Fruit fly (Drosophila melanogaster) whole organism, prepupa: ENCODE results near the gene Crtc.

Experiments used
- Blimp-1 ChIP-seq: fragments of 200-800 bp; sonication (Bioruptor generic); optimal IDR thresholded peaks from 3 replicates; lab custom pipeline; 2017; ENCODE audit warnings: missing biosample characterization, missing genetic modification characterization, mild to moderate bottlenecking, moderate library complexity, missing genetic modification reagents
- CG10631 ChIP-seq: fragments of 200-800 bp; sonication (Bioruptor generic); optimal IDR thresholded peaks from 2 replicates; lab custom pipeline; 2016; ENCODE audit warnings: missing biosample characterization, missing genetic modification characterization
- CG10669 ChIP-seq: fragments of 200-800 bp; sonication (Bioruptor generic); optimal IDR thresholded peaks from 3 replicates; lab custom pipeline; 2018; ENCODE audit warnings: missing biosample characterization, mild to moderate bottlenecking, missing genetic modification characterization, moderate library complexity
- CG11294 ChIP-seq: fragments of 200-800 bp; sonication (Bioruptor generic); IDR thresholded peaks from 2 replicates; pipeline ENCODE4 v1.3.6; 2022; ENCODE audit warnings: missing biosample characterization, missing genetic modification characterization
- CG11762 ChIP-seq: fragments of 200-800 bp; sonication (Bioruptor generic); optimal IDR thresholded peaks from 3 replicates; lab custom pipeline; 2016; ENCODE audit warnings: missing biosample characterization, missing genetic modification characterization; ENCODE audit not compliant: insufficient read depth
- CG11902 ChIP-seq: fragments of 200-800 bp; sonication (Bioruptor generic); optimal IDR thresholded peaks from 3 replicates; lab custom pipeline; 2016; ENCODE audit warnings: missing biosample characterization, missing genetic modification characterization
- CG15336 ChIP-seq: fragments of 200-800 bp; sonication (Bioruptor generic); IDR thresholded peaks from 2 replicates; pipeline ENCODE4 v1.3.6; 2022; ENCODE audit warnings: missing biosample characterization, missing genetic modification characterization
- CG1621 ChIP-seq: fragments of 200-800 bp; sonication (Bioruptor generic); optimal IDR thresholded peaks from 3 replicates; lab custom pipeline; 2018; ENCODE audit warnings: missing biosample characterization, mild to moderate bottlenecking, missing genetic modification characterization
- CG16779 ChIP-seq: fragments of 200-800 bp; sonication (Bioruptor generic); optimal IDR thresholded peaks from 3 replicates; lab custom pipeline; 2017; ENCODE audit warnings: missing biosample characterization, mild to moderate bottlenecking, missing genetic modification characterization
- CG3032 ChIP-seq: fragments of 200-800 bp; optimal IDR thresholded peaks from 2 replicates; lab custom pipeline; 2019; ENCODE audit warnings: missing biosample characterization, mild to moderate bottlenecking, missing genetic modification characterization, moderate library complexity
- CG31627 ChIP-seq: fragments of 200-800 bp; sonication (Bioruptor generic); optimal IDR thresholded peaks from 3 replicates; lab custom pipeline; 2016; ENCODE audit warnings: missing biosample characterization, missing genetic modification characterization
- CG32006 ChIP-seq: fragments of 200-800 bp; sonication (Bioruptor generic); optimal IDR thresholded peaks from 3 replicates; lab custom pipeline; 2017; ENCODE audit warnings: missing biosample characterization, mild to moderate bottlenecking, missing genetic modification characterization
- CG34406 ChIP-seq: fragments of 200-800 bp; sonication (Bioruptor generic); optimal IDR thresholded peaks from 3 replicates; lab custom pipeline; 2016; ENCODE audit warnings: missing biosample characterization, missing genetic modification characterization
- CG6163 ChIP-seq: fragments of 200-800 bp; sonication (Bioruptor generic); IDR thresholded peaks from 3 replicates; pipeline ENCODE4 v1.3.6; 2022; ENCODE audit warnings: missing biosample characterization, missing genetic modification characterization
- CG6276 ChIP-seq: fragments of 200-800 bp; sonication (Bioruptor generic); optimal IDR thresholded peaks from 2 replicates; lab custom pipeline; 2017; ENCODE audit warnings: missing biosample characterization, mild to moderate bottlenecking, missing genetic modification characterization
- CG6792 ChIP-seq: fragments of 200-800 bp; sonication (Bioruptor generic); optimal IDR thresholded peaks from 3 replicates; lab custom pipeline; 2016; ENCODE audit warnings: missing biosample characterization, missing genetic modification characterization
- CG6808 ChIP-seq: fragments of 200-800 bp; sonication (Bioruptor generic); optimal IDR thresholded peaks from 3 replicates; lab custom pipeline; 2017; ENCODE audit warnings: missing biosample characterization, missing genetic modification characterization, mild to moderate bottlenecking, moderate library complexity, missing genetic modification reagents
- CG6854 ChIP-seq: fragments of 200-800 bp; sonication (Bioruptor generic); optimal IDR thresholded peaks from 2 replicates; lab custom pipeline; 2017; ENCODE audit warnings: missing biosample characterization, mild to moderate bottlenecking, missing genetic modification characterization
- CG7368 ChIP-seq: fragments of 200-800 bp; sonication (Bioruptor generic); optimal IDR thresholded peaks from 3 replicates; lab custom pipeline; 2016; ENCODE audit warnings: missing biosample characterization, missing genetic modification characterization
- CG8119 ChIP-seq: fragments of 200-800 bp; sonication (Bioruptor generic); IDR thresholded peaks from 3 replicates; pipeline ENCODE4 v1.3.6; 2022; ENCODE audit warnings: missing biosample characterization, missing genetic modification characterization
- CG8632 ChIP-seq: fragments of 200-800 bp; sonication (Bioruptor generic); optimal IDR thresholded peaks from 3 replicates; lab custom pipeline; 2016; ENCODE audit warnings: missing biosample characterization, missing genetic modification characterization
- CG9139 ChIP-seq: fragments of 200-800 bp; sonication (Bioruptor generic); optimal IDR thresholded peaks from 3 replicates; lab custom pipeline; 2017; ENCODE audit warnings: missing biosample characterization, mild to moderate bottlenecking, missing genetic modification characterization
- Eip75B ChIP-seq: fragments of 200-800 bp; sonication (Bioruptor generic); optimal IDR thresholded peaks from 3 replicates; lab custom pipeline; 2016; ENCODE audit warnings: missing biosample characterization, missing genetic modification characterization
- Eip93F ChIP-seq: fragments of 200-800 bp; sonication (Bioruptor generic); optimal IDR thresholded peaks from 2 replicates; lab custom pipeline; 2016; ENCODE audit warnings: missing biosample characterization, mild to moderate bottlenecking, missing genetic modification characterization
- Ets21C ChIP-seq: fragments of 200-800 bp; sonication (Bioruptor generic); optimal IDR thresholded peaks from 3 replicates; lab custom pipeline; 2016; ENCODE audit warnings: missing biosample characterization, missing genetic modification characterization
- Hr39 ChIP-seq: fragments of 200-800 bp; sonication (Bioruptor generic); optimal IDR thresholded peaks from 2 replicates; lab custom pipeline; 2016; ENCODE audit warnings: missing biosample characterization, missing genetic modification characterization
- Hr4 ChIP-seq: fragments of 200-800 bp; sonication (Bioruptor generic); optimal IDR thresholded peaks from 3 replicates; lab custom pipeline; 2016; ENCODE audit warnings: missing biosample characterization, missing genetic modification characterization
- OdsH ChIP-seq: fragments of 200-800 bp; sonication (Bioruptor generic); optimal IDR thresholded peaks from 3 replicates; lab custom pipeline; 2016; ENCODE audit warnings: missing biosample characterization, missing genetic modification characterization
- Sox102F ChIP-seq: fragments of 200-800 bp; sonication (Bioruptor generic); optimal IDR thresholded peaks from 2 replicates; lab custom pipeline; 2016; ENCODE audit warnings: missing biosample characterization, mild to moderate bottlenecking, missing genetic modification characterization
- Sox14 ChIP-seq: fragments of 200-800 bp; sonication (Bioruptor generic); optimal IDR thresholded peaks from 3 replicates; lab custom pipeline; 2016; ENCODE audit warnings: missing biosample characterization, missing genetic modification characterization
- Sox15 ChIP-seq: fragments of 200-800 bp; sonication (Bioruptor generic); optimal IDR thresholded peaks from 3 replicates; lab custom pipeline; 2016; ENCODE audit warnings: missing biosample characterization, missing genetic modification characterization
- achi ChIP-seq: fragments of 200-800 bp; sonication (Bioruptor generic); optimal IDR thresholded peaks from 3 replicates; lab custom pipeline; 2016; ENCODE audit warnings: missing biosample characterization, missing genetic modification characterization
- acj6 ChIP-seq: fragments of 200-800 bp; sonication (Bioruptor generic); optimal IDR thresholded peaks from 3 replicates; lab custom pipeline; 2016; ENCODE audit warnings: missing biosample characterization, missing genetic modification characterization
- cyc ChIP-seq: fragments of 200-800 bp; sonication (Bioruptor generic); optimal IDR thresholded peaks from 3 replicates; lab custom pipeline; 2016; ENCODE audit warnings: missing biosample characterization, missing genetic modification characterization
- dac ChIP-seq: fragments of 200-800 bp; sonication (Bioruptor generic); optimal IDR thresholded peaks from 2 replicates; lab custom pipeline; 2017; ENCODE audit warnings: missing biosample characterization, mild to moderate bottlenecking, missing genetic modification characterization
- dsx ChIP-seq: fragments of 200-800 bp; optimal IDR thresholded peaks from 3 replicates; lab custom pipeline; 2019; ENCODE audit warnings: missing biosample characterization, mild to moderate bottlenecking, missing genetic modification characterization, moderate library complexity; ENCODE audit not compliant: poor library complexity, severe bottlenecking
- eg ChIP-seq: fragments of 200-800 bp; sonication (Bioruptor generic); IDR thresholded peaks from 3 replicates; pipeline ENCODE4 v1.3.6; 2022; ENCODE audit warnings: missing biosample characterization, missing genetic modification characterization
- esn ChIP-seq: fragments of 200-800 bp; sonication (Bioruptor generic); optimal IDR thresholded peaks from 2 replicates; lab custom pipeline; 2016; ENCODE audit warnings: missing biosample characterization, mild to moderate bottlenecking, missing genetic modification characterization, moderate library complexity
- fd85E ChIP-seq: fragments of 200-800 bp; sonication (Bioruptor generic); optimal IDR thresholded peaks from 3 replicates; lab custom pipeline; 2016; ENCODE audit warnings: missing biosample characterization, missing genetic modification characterization
- lz ChIP-seq: fragments of 200-800 bp; sonication (Bioruptor generic); optimal IDR thresholded peaks from 3 replicates; lab custom pipeline; 2016; ENCODE audit warnings: missing biosample characterization, missing genetic modification characterization
- net ChIP-seq: fragments of 200-800 bp; sonication (Bioruptor generic); optimal IDR thresholded peaks from 3 replicates; lab custom pipeline; 2016; ENCODE audit warnings: missing biosample characterization, missing genetic modification characterization
- salr ChIP-seq, 2 experiments: fragments of 200-800 bp; sonication (Bioruptor generic); optimal IDR thresholded peaks; 3 replicates each; lab custom pipeline; 2016 to 2018; ENCODE audit warnings: missing biosample characterization in 2 of 2, missing genetic modification characterization in 2 of 2, mild to moderate bottlenecking in 1 of 2
- spab ChIP-seq: fragments of 200-800 bp; sonication (Bioruptor generic); optimal IDR thresholded peaks from 2 replicates; lab custom pipeline; 2017; ENCODE audit warnings: missing biosample characterization, mild to moderate bottlenecking, missing genetic modification characterization, missing genetic modification reagents
- ss ChIP-seq, 2 experiments: fragments of 200-800 bp; sonication (Bioruptor generic); optimal IDR thresholded peaks; 2 replicates in 1 of 2; 3 replicates in 1 of 2; lab custom pipeline; 2017 to 2018; ENCODE audit warnings: mild to moderate bottlenecking in 2 of 2, missing biosample characterization in 2 of 2, missing genetic modification characterization in 2 of 2, moderate library complexity in 1 of 2
- svp ChIP-seq: fragments of 200-800 bp; sonication (Bioruptor generic); peaks from one replicate; lab custom pipeline; 2016; ENCODE audit warnings: missing biosample characterization, missing genetic modification characterization
- topi ChIP-seq: fragments of 200-800 bp; sonication (Bioruptor generic); optimal IDR thresholded peaks from 3 replicates; lab custom pipeline; 2016; ENCODE audit warnings: missing biosample characterization, missing genetic modification characterization
- vri ChIP-seq: fragments of 200-800 bp; sonication (Bioruptor generic); optimal IDR thresholded peaks from 3 replicates; lab custom pipeline; 2016; ENCODE audit warnings: missing biosample characterization, mild to moderate bottlenecking, missing genetic modification characterization

The Crtc gene

DNA sequence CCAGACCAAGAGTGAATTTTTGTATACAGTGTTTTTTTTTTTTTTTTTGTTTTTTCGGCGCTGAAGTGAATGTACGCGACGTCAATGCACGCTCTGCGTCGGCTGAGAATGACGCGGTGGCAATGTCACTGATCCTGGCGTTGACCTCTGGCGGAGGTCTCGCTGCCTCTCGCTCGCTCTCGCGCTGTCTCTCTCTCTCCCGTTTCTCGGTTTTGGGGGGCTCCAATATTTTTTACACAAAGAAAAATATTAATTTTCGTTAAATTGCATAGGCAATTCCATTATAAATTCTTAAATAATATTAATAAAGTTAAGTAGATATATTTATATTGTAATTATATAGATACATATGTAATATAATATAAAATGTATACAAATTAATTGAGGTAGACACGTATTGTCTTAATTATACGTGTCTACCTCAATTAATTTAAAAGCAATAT, 55.7 kb downstream of the Crtc start:
- no peak for TF ChIP-seq Ets21C (GFP tag; lab: Kevin White, UChicago)
- no peak for TF ChIP-seq Blimp-1
- TF ChIP-seq CG16779 (tag; lab: Kevin White, UChicago), result no peak
- no peak for TF ChIP-seq CG11762 (GFP tag; lab: Kevin White, UChicago)
- TF ChIP-seq Hr4 (GFP tag; lab: Kevin White, UChicago), result no peak
- TF ChIP-seq eg (GFP tag; lab: Robert Waterston, UW), result no peak
- peak; percentile 35 for TF ChIP-seq CG34406 (GFP tag; lab: Kevin White, UChicago)
- no peak for TF ChIP-seq CG6276
- TF ChIP-seq vri (GFP tag; lab: Kevin White, UChicago), result no peak
- no peak for TF ChIP-seq topi (GFP tag; lab: Kevin White, UChicago)
- TF ChIP-seq CG11902 (GFP tag; lab: Kevin White, UChicago), result no peak
- TF ChIP-seq lz (GFP tag; lab: Kevin White, UChicago), result no peak
- TF ChIP-seq CG10669, result no peak
- peak; percentile 97 for TF ChIP-seq svp (GFP tag; lab: Kevin White, UChicago)
- TF ChIP-seq cyc (GFP tag; lab: Kevin White, UChicago), result no peak
- TF ChIP-seq CG31627 (GFP tag; lab: Kevin White, UChicago), result no peak
- TF ChIP-seq CG7368 (GFP tag; lab: Kevin White, UChicago), result no peak
- TF ChIP-seq achi (GFP tag; lab: Kevin White, UChicago), result no peak
- TF ChIP-seq dsx (GFP tag; lab: Kevin White, UChicago), result no peak
- no peak for TF ChIP-seq Sox14 (GFP tag; lab: Kevin White, UChicago)
- no peak for TF ChIP-seq dac (GFP tag; lab: Kevin White, UChicago)
- no peak for TF ChIP-seq CG10631 (GFP tag; lab: Kevin White, UChicago)
- peak; percentile 1 for TF ChIP-seq esn (GFP tag; lab: Kevin White, UChicago)
- no peak for TF ChIP-seq CG9139 (GFP tag; lab: Kevin White, UChicago)
- no peak for TF ChIP-seq ss (GFP tag; optimal IDR thresholded peaks at IDR 0.05; lab: Kevin White, UChicago)
- no peak for TF ChIP-seq Hr39 (GFP tag; lab: Kevin White, UChicago)
- no peak for TF ChIP-seq CG15336 (GFP tag; lab: Robert Waterston, UW)

DNA sequence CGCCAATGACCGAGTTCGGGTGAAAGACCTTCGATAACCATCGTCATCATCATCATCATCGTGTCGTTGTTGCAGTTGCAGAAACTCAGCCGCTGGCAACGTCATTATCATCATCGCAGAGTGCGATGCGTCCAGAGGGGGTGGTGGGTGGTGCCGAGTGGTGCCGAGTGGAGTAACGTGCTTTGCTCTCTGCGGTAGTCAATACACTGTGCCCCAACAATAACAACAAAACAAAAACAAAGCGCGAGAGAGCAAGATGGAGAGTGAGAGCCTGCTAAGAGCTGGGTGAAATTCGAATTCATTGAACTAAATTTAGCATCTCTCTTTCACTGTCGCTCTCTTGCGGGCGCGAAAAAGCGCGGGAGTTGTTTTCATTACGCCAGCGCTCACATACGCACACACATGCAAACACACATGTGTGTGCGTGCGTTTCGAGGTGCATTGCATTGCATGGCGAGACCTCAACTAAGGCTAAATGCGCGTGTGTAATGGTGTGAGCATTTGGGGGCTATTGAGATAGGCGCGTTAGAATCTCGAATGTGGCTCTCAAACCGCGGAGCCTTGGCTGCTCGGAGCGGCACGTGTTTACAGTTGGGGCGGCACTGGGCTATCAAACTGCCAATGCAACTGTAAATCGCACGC, 57.0 kb downstream of the Crtc start:
- no peak for TF ChIP-seq CG6276
- peak; percentile 40 for TF ChIP-seq CG16779 (tag; lab: Kevin White, UChicago)
- no peak for TF ChIP-seq CG6792
- TF ChIP-seq CG32006 (GFP tag; lab: Kevin White, UChicago), result no peak
- TF ChIP-seq CG6808 (GFP tag; lab: Kevin White, UChicago), result peak; percentile 20
- TF ChIP-seq Sox15 (GFP tag; lab: Kevin White, UChicago), result no peak
- no peak for TF ChIP-seq Hr39 (GFP tag; lab: Kevin White, UChicago)
- TF ChIP-seq svp (GFP tag; lab: Kevin White, UChicago), result peak; percentile 59
- TF ChIP-seq Blimp-1, result no peak
- TF ChIP-seq CG3032 (tag; lab: Kevin White, UChicago), result no peak
- no peak for TF ChIP-seq CG8632
- TF ChIP-seq esn (GFP tag; lab: Kevin White, UChicago), result no peak
- TF ChIP-seq CG11294, result no peak
- no peak for TF ChIP-seq cyc (GFP tag; lab: Kevin White, UChicago)
- peak; percentile 51 for TF ChIP-seq fd85E
- no peak for TF ChIP-seq CG7368 (GFP tag; lab: Kevin White, UChicago)
- TF ChIP-seq CG31627 (GFP tag; lab: Kevin White, UChicago), result no peak
- TF ChIP-seq OdsH, result no peak
- TF ChIP-seq CG10631 (GFP tag; lab: Kevin White, UChicago), result no peak
- peak; percentile 65; the same call in 1 of the 2 replicates for TF ChIP-seq CG15336 (GFP tag; lab: Robert Waterston, UW)
- no peak for TF ChIP-seq Eip93F
- TF ChIP-seq salr (GFP tag; optimal IDR thresholded peaks at IDR 0.05; lab: Kevin White, UChicago), result no peak
- TF ChIP-seq achi (GFP tag; lab: Kevin White, UChicago), result no peak
- no peak for TF ChIP-seq Eip75B
- peak; percentile 3 for TF ChIP-seq CG1621 (tag; lab: Kevin White, UChicago)
- TF ChIP-seq dac (GFP tag; lab: Kevin White, UChicago), result no peak
- TF ChIP-seq Sox102F (GFP tag; lab: Kevin White, UChicago), result peak; percentile 15
- TF ChIP-seq net (GFP tag; lab: Kevin White, UChicago), result no peak
- peak; percentile 40 for TF ChIP-seq CG6854 (GFP tag; lab: Kevin White, UChicago)
- TF ChIP-seq CG6163 (GFP tag; lab: Robert Waterston, UW), result no peak
- peak; percentile 61 for TF ChIP-seq vri (GFP tag; lab: Kevin White, UChicago)
- TF ChIP-seq spab (GFP tag; lab: Kevin White, UChicago), result no peak
- no peak for TF ChIP-seq acj6 (GFP tag; lab: Kevin White, UChicago)
- TF ChIP-seq CG8119 (GFP tag; lab: Robert Waterston, UW), result 0 out of 3 replicates have a peak, but pooled peaks have one; percentile 42
- TF ChIP-seq CG10669, result no peak
